Worm (Caenorhabditis elegans) whole organism, young adult: Measurements from ENCODE around the gene F49H6.12.

Experiments used
- B0035.1 ChIP-seq: sonication (generic microtip); optimal IDR thresholded peaks from 2 replicates; lab custom pipeline; 2016; ENCODE audit warnings: missing genetic modification characterization, mild to moderate bottlenecking, missing compliant biosample characterization, missing genotype, missing genetic modification reagents
- B0261.1 ChIP-seq: sonication (generic microtip); optimal IDR thresholded peaks from 2 replicates; lab custom pipeline; 2016; ENCODE audit warnings: mild to moderate bottlenecking, missing genetic modification characterization, moderate library complexity, missing compliant biosample characterization
- F10E7.11 ChIP-seq: sonication (generic microtip); optimal IDR thresholded peaks from 2 replicates; lab custom pipeline; 2017; ENCODE audit warnings: mild to moderate bottlenecking, missing genetic modification characterization, moderate library complexity, missing compliant biosample characterization
- F37B4.10 ChIP-seq: fragments of 200-800 bp; sonication (Bioruptor generic); IDR thresholded peaks from 2 replicates; pipeline ENCODE4 v1.3.6; 2022; ENCODE audit warnings: missing genetic modification characterization, missing compliant biosample characterization
- F57C9.4 ChIP-seq: sonication (generic microtip); optimal IDR thresholded peaks from 2 replicates; lab custom pipeline; 2017; ENCODE audit warnings: mild to moderate bottlenecking, missing genetic modification characterization, missing compliant biosample characterization
- K12H6.12 ChIP-seq: fragments of 200-800 bp; sonication (Bioruptor generic); optimal IDR thresholded peaks from 2 replicates; lab custom pipeline; 2018; ENCODE audit warnings: mild to moderate bottlenecking, missing genetic modification characterization, missing compliant biosample characterization
- T26A5.8 ChIP-seq: sonication (generic microtip); optimal IDR thresholded peaks from 2 replicates; lab custom pipeline; 2016; ENCODE audit warnings: missing genetic modification characterization, missing compliant biosample characterization
- ama-1 ChIP-seq, 3 experiments: fragments of 150-350 bp in 1 of 3; sonication (generic microtip) in 2 of 3; optimal IDR thresholded peaks; 2 replicates each; lab custom pipeline; 2014 to 2018; ENCODE audit warnings: missing biosample characterization in 2 of 3, missing genetic modification characterization in 2 of 3, missing genetic modification reagents in 2 of 3
- atf-7 ChIP-seq: sonication (generic microtip); optimal IDR thresholded peaks from 2 replicates; lab custom pipeline; 2017; ENCODE audit warnings: mild to moderate bottlenecking, missing genetic modification characterization, missing compliant biosample characterization
- athp-1 ChIP-seq: sonication (generic microtip); optimal IDR thresholded peaks from 2 replicates; lab custom pipeline; 2017; ENCODE audit warnings: mild to moderate bottlenecking, missing genetic modification characterization, missing compliant biosample characterization
- attf-5 ChIP-seq: fragments of 200-800 bp; sonication (Bioruptor generic); optimal IDR thresholded peaks from 2 replicates; lab custom pipeline; 2018; ENCODE audit warnings: mild to moderate bottlenecking, missing genetic modification characterization, missing compliant biosample characterization
- bed-2 ChIP-seq: fragments of 200-800 bp; sonication (Bioruptor generic); IDR thresholded peaks from 2 replicates; pipeline ENCODE4 v1.3.6; 2022; ENCODE audit warnings: missing genetic modification reagents, missing genetic modification characterization, missing compliant biosample characterization
- ccch-3 ChIP-seq: fragments of 200-800 bp; sonication (Bioruptor generic); optimal IDR thresholded peaks from 2 replicates; lab custom pipeline; 2018; ENCODE audit warnings: mild to moderate bottlenecking, missing genetic modification characterization, missing compliant biosample characterization
- dpff-1 ChIP-seq: sonication (generic microtip); optimal IDR thresholded peaks from 2 replicates; lab custom pipeline; 2017; ENCODE audit warnings: mild to moderate bottlenecking, missing genetic modification characterization, missing compliant biosample characterization
- egl-18 ChIP-seq: fragments of 200-800 bp; sonication (Bioruptor generic); IDR thresholded peaks from 2 replicates; pipeline ENCODE4 v1.3.6; 2022; ENCODE audit warnings: missing genetic modification reagents, missing genetic modification characterization, missing compliant biosample characterization
- gei-17 ChIP-seq: fragments of 200-800 bp; sonication (Bioruptor generic); optimal IDR thresholded peaks from 2 replicates; lab custom pipeline; 2018; ENCODE audit warnings: mild to moderate bottlenecking, missing genetic modification characterization, missing compliant biosample characterization
- hrde-1 ChIP-seq: sonication (generic microtip); optimal IDR thresholded peaks from 2 replicates; lab custom pipeline; 2016; ENCODE audit warnings: missing genetic modification characterization, mild to moderate bottlenecking, missing compliant biosample characterization, moderate library complexity, missing genotype, missing genetic modification reagents, borderline replicate concordance
- let-607 ChIP-seq, 2 experiments: fragments of 200-800 bp in 1 of 2; sonication (Bioruptor generic) in 1 of 2; sonication (generic microtip) in 1 of 2; optimal IDR thresholded peaks; 2 replicates each; lab custom pipeline; 2016 to 2018; ENCODE audit warnings: mild to moderate bottlenecking in 2 of 2, missing compliant biosample characterization in 2 of 2, missing genetic modification characterization in 2 of 2, moderate library complexity in 2 of 2, missing genotype in 1 of 2
- lsl-1 ChIP-seq: fragments of 200-800 bp; sonication (Bioruptor generic); optimal IDR thresholded peaks from 2 replicates; lab custom pipeline; 2018; ENCODE audit warnings: mild to moderate bottlenecking, missing genetic modification characterization, moderate library complexity, missing compliant biosample characterization
- mcd-1 ChIP-seq: fragments of 200-800 bp; sonication (Bioruptor generic); IDR thresholded peaks from 2 replicates; pipeline ENCODE4 v1.3.6; 2022; ENCODE audit warnings: missing genetic modification reagents, missing genetic modification characterization, missing compliant biosample characterization
- nfya-2 ChIP-seq: fragments of 200-800 bp; sonication (Bioruptor generic); IDR thresholded peaks from 2 replicates; pipeline ENCODE4 v1.3.6; 2022; ENCODE audit warnings: missing genetic modification reagents, missing genetic modification characterization, missing compliant biosample characterization
- nhr-80 ChIP-seq: sonication (generic microtip); optimal IDR thresholded peaks from 2 replicates; lab custom pipeline; 2016; ENCODE audit warnings: missing genetic modification characterization, missing compliant biosample characterization
- pha-4 ChIP-seq: fragments of 150-350 bp; sonication (generic microtip); optimal IDR thresholded peaks from 2 replicates; lab custom pipeline; 2014; ENCODE audit warnings: missing biosample characterization, missing genetic modification reagents, missing genetic modification characterization
- snpc-1.1 ChIP-seq: sonication (generic microtip); optimal IDR thresholded peaks from 2 replicates; lab custom pipeline; 2017; ENCODE audit warnings: missing genetic modification characterization, mild to moderate bottlenecking, missing compliant biosample characterization, antibody characterized with exemption, moderate library complexity, missing genotype, missing genetic modification reagents; ENCODE audit not compliant: insufficient read depth
- snpc-1.3 ChIP-seq: sonication (generic microtip); optimal IDR thresholded peaks from 2 replicates; lab custom pipeline; 2017; ENCODE audit warnings: missing genetic modification characterization, mild to moderate bottlenecking, missing compliant biosample characterization, antibody characterized with exemption, moderate library complexity, missing genotype, missing genetic modification reagents; ENCODE audit not compliant: insufficient read depth
- snpc-4 ChIP-seq, 5 experiments: fragments of 150-350 bp in 1 of 5; sonication (generic microtip) in 4 of 5; optimal IDR thresholded peaks; 2 replicates each; lab custom pipeline; 2014 to 2018; ENCODE audit warnings: missing genetic modification characterization in 5 of 5, missing biosample characterization in 3 of 5, antibody characterized with exemption in 2 of 5, mild to moderate bottlenecking in 2 of 5, missing compliant biosample characterization in 2 of 5, missing genotype in 2 of 5, moderate library complexity in 2 of 5, missing genetic modification reagents in 1 of 5
- tbp1 ChIP-seq: fragments of 200-800 bp; sonication (Bioruptor generic); optimal IDR thresholded peaks from 2 replicates; lab custom pipeline; 2018; ENCODE audit warnings: mild to moderate bottlenecking, missing genetic modification characterization, missing compliant biosample characterization
- ztf-22 ChIP-seq: fragments of 200-800 bp; sonication (Bioruptor generic); optimal IDR thresholded peaks from 2 replicates; lab custom pipeline; 2018; ENCODE audit warnings: mild to moderate bottlenecking, missing genetic modification characterization, moderate library complexity, missing compliant biosample characterization
- ztf-3 ChIP-seq: fragments of 200-800 bp; sonication (Bioruptor generic); optimal IDR thresholded peaks from 2 replicates; lab custom pipeline; 2018; ENCODE audit warnings: mild to moderate bottlenecking, missing genetic modification characterization, missing compliant biosample characterization

F49H6.12 gene

ce11 chrV:17042263-17042662 lies 21.0 kb upstream of the F49H6.12 start, which contains the start of gene hpo-33:
Gene hpo-33 (plus strand): TSS chrV:17042563.
- TF ChIP-seq F37B4.10 (GFP tag; lab: Robert Waterston, UW) = no peak
- no peak for TF ChIP-seq bed-2
- no peak for TF ChIP-seq B0261.1
- TF ChIP-seq F10E7.11 (tag; lab: Kevin White, UChicago) = no peak
- no peak for TF ChIP-seq ama-1 (optimal IDR thresholded peaks at IDR 0.05; lab: Kevin White, UChicago)
- TF ChIP-seq ama-1 (GFP tag; optimal IDR thresholded peaks at IDR 0.05; lab: Kevin White, UChicago) = no peak
- TF ChIP-seq athp-1 (tag; lab: Kevin White, UChicago) = no peak
- no peak for TF ChIP-seq pha-4 (tag; lab: Kevin White, UChicago)
- TF ChIP-seq atf-7 = no peak
- no peak for TF ChIP-seq nfya-2 (GFP tag; lab: Robert Waterston, UW)
- no peak for TF ChIP-seq lsl-1 (GFP tag; lab: Kevin White, UChicago)

DNA sequence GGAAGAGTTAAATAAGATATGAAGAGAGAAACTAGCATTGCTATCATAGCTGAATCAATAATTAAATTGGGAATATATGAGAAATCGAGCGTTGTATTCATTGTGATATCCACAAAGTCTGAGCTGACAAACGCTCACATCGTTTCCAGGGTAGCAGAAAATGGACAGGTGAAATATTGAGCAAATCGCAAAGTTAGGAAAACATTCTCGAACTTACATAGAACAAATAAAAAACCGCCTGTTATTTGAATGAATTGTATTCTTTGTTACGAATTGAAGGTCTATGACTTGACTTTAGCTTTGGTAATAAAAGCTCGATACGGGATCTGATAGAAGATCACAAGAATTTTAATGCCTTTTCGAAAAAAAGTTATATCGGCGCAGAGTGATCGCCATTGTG lies 14.6 kb upstream of the F49H6.12 start, which contains the start of gene srz-94:
TSS of gene srz-94 (minus strand) at position 101 of the 400 bp plus-strand sequence.
- no peak for TF ChIP-seq let-607 (tag; optimal IDR thresholded peaks at IDR 0.05; lab: Kevin White, UChicago)
- TF ChIP-seq egl-18 = no peak
- no peak for TF ChIP-seq ztf-22 (GFP tag; lab: Kevin White, UChicago)
- no peak for TF ChIP-seq K12H6.12 (tag; lab: Kevin White, UChicago)
- TF ChIP-seq gei-17 = no peak
- no peak for TF ChIP-seq T26A5.8
- TF ChIP-seq dpff-1 (tag; lab: Kevin White, UChicago) = no peak
- TF ChIP-seq F57C9.4 (tag; lab: Kevin White, UChicago) = no peak
- TF ChIP-seq B0261.1 = no peak
- no peak for TF ChIP-seq B0035.1 (tag; lab: Kevin White, UChicago)
- TF ChIP-seq snpc-4 (GFP tag; optimal IDR thresholded peaks at IDR 0.05; lab: Kevin White, UChicago) = no peak
- no peak for TF ChIP-seq snpc-4 (tag; optimal IDR thresholded peaks at IDR 0.05; lab: Kevin White, UChicago)
- TF ChIP-seq snpc-1.3 (tag; lab: Kevin White, UChicago) = no peak

DNA sequence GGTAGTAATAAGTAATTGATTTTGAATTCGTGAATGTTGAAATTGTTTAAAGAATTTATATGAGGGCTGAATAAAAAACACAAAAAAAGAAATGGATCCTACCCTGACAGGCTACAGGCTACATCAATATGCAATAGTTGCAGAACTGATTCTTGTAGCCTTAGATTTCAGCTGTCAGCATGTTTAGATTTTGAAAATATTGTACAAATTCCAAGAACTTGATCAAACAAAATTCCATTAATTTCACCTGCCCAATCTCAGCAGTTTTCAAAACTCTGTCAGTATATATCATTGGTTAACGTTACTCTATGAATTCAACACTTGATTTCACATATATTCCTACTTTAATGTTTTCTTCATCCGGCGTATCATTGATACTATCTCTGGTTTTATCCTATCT lies 9.2 kb upstream of the F49H6.12 start:
- TF ChIP-seq ztf-3 (GFP tag; lab: Kevin White, UChicago) = no peak
- no peak for TF ChIP-seq ccch-3
- TF ChIP-seq gei-17 = no peak
- TF ChIP-seq attf-5 (GFP tag; lab: Kevin White, UChicago) = no peak

ce11 chrV:17026289-17026688 lies 5.0 kb upstream of the F49H6.12 start, which contains the start of gene F49H6.15:
Gene F49H6.15 (minus strand): TSS chrV:17026389.
- no peak for TF ChIP-seq T26A5.8
- TF ChIP-seq tbp1 (GFP tag; lab: Kevin White, UChicago) = no peak
- TF ChIP-seq nhr-80 (tag; lab: Kevin White, UChicago) = no peak
- no peak for TF ChIP-seq hrde-1
- TF ChIP-seq mcd-1 = no peak
- TF ChIP-seq F37B4.10 (GFP tag; lab: Robert Waterston, UW) = no peak

ce11 chrV:17022613-17023322 lies 1.5 kb upstream of the F49H6.12 start, which contains the start of the genes F49H6.8 and F49H6.5:
Gene F49H6.8 (minus strand): TSS chrV:17022663.
Gene F49H6.5 (plus strand): TSS chrV:17023241.
- TF ChIP-seq snpc-1.1 (tag; lab: Kevin White, UChicago) (no peak), nhr-80 (tag; lab: Kevin White, UChicago) (peak; percentile 37), snpc-4 (GFP tag; optimal IDR thresholded peaks at IDR 0.05; lab: Kevin White, UChicago) (no peak), snpc-4 (tag; optimal IDR thresholded peaks at IDR 0.05; lab: Kevin White, UChicago) (peak in 1 of 4 experiments; percentile 40)
